Fruit fly (Drosophila melanogaster): ENCODE results near the gene robl37BC.
A peak's percentile ranks its signal among the peaks of the same experiment; 100 is the strongest.

Gene robl37BC

dm6 chr2L:18982826-18983758 is 27.6 kb upstream of the robl37BC start (continued):
- peak; percentile 17 for TF ChIP-seq phol (tag; optimal IDR thresholded peaks at IDR 0.05)
- TF ChIP-seq sens-2 (GFP tag; IDR thresholded peaks at IDR 0.05): no peak
- TF ChIP-seq Hsf (GFP tag; optimal IDR thresholded peaks at IDR 0.05): no peak
- no peak for TF ChIP-seq toy (GFP tag; IDR thresholded peaks at IDR 0.05)
- TF ChIP-seq sd (tag; optimal IDR thresholded peaks at IDR 0.05): no peak
- peak; percentile 51 for TF ChIP-seq CG11504 (tag; optimal IDR thresholded peaks at IDR 0.05)
- TF ChIP-seq cwo (GFP tag; optimal IDR thresholded peaks at IDR 0.05): no peak
- no peak for TF ChIP-seq br (optimal IDR thresholded peaks at IDR 0.05)
- TF ChIP-seq Gsc (GFP tag; IDR thresholded peaks at IDR 0.05): no peak
- no peak for TF ChIP-seq Pdp1 (GFP tag; optimal IDR thresholded peaks at IDR 0.05)
- no peak for TF ChIP-seq ro (GFP tag; IDR thresholded peaks at IDR 0.05)
- peak; percentile 55 for TF ChIP-seq Med (GFP tag)
- no peak for TF ChIP-seq CG10979 (tag; optimal IDR thresholded peaks at IDR 0.05)
- TF ChIP-seq sr (GFP tag; IDR thresholded peaks at IDR 0.05): no peak
- peak; percentile 28 for TF ChIP-seq Meics (GFP tag; optimal IDR thresholded peaks at IDR 0.05)
- TF ChIP-seq slbo (GFP tag; IDR thresholded peaks at IDR 0.05): peak; percentile 34; the same call in 1 of the 2 replicates
- TF ChIP-seq Hand (GFP tag; optimal IDR thresholded peaks at IDR 0.05): no peak
- TF ChIP-seq CG30020 (tag; optimal IDR thresholded peaks at IDR 0.05): no peak
- no peak for TF ChIP-seq dysf (GFP tag; IDR thresholded peaks at IDR 0.05)
- no peak for TF ChIP-seq CG11247 (GFP tag; IDR thresholded peaks at IDR 0.05)
- no peak for TF ChIP-seq CG4328 (GFP tag; optimal IDR thresholded peaks at IDR 0.05)
- no peak for TF ChIP-seq ham (GFP tag; IDR thresholded peaks at IDR 0.05)
- TF ChIP-seq crp (GFP tag; optimal IDR thresholded peaks at IDR 0.05): no peak
- TF ChIP-seq lola (GFP tag; optimal IDR thresholded peaks at IDR 0.05): peak in 1 of 3 experiments; percentile 3
- TF ChIP-seq ab (GFP tag; optimal IDR thresholded peaks at IDR 0.05): no peak
- no peak for TF ChIP-seq ttk (GFP tag; IDR thresholded peaks at IDR 0.05)
- TF ChIP-seq CG12219 (GFP tag; optimal IDR thresholded peaks at IDR 0.05): no peak
- TF ChIP-seq CG6272 (GFP tag; IDR thresholded peaks at IDR 0.05): no peak
- no peak for TF ChIP-seq CG18599 (GFP tag; optimal IDR thresholded peaks at IDR 0.05)
- no peak for TF ChIP-seq Sox100B (GFP tag; optimal IDR thresholded peaks at IDR 0.05)
- TF ChIP-seq crol (GFP tag; IDR thresholded peaks at IDR 0.05): no peak
- TF ChIP-seq CG7556 (GFP tag; optimal IDR thresholded peaks at IDR 0.05): peak; percentile 33
- TF ChIP-seq B-H2 (GFP tag; optimal IDR thresholded peaks at IDR 0.05): no peak
- TF ChIP-seq Lhr (GFP tag; optimal IDR thresholded peaks at IDR 0.05): no peak
- no peak for TF ChIP-seq CG10654 (GFP tag; optimal IDR thresholded peaks at IDR 0.05)
- TF ChIP-seq CG4854 (GFP tag; optimal IDR thresholded peaks at IDR 0.05): no peak
- TF ChIP-seq dati (GFP tag; IDR thresholded peaks at IDR 0.05): no peak
- TF ChIP-seq CG18262 (tag; optimal IDR thresholded peaks at IDR 0.05): peak; percentile 25
- TF ChIP-seq Dll (GFP tag; IDR thresholded peaks at IDR 0.05; ENCODE audit: partially characterized antibody): no peak
- TF ChIP-seq Taf1 (GFP tag; IDR thresholded peaks at IDR 0.05): no peak
- peak; percentile 20 for TF ChIP-seq CG7839 (tag; optimal IDR thresholded peaks at IDR 0.05)
- TF ChIP-seq D19A (tag; optimal IDR thresholded peaks at IDR 0.05): no peak
- TF ChIP-seq bsh (GFP tag; optimal IDR thresholded peaks at IDR 0.05): peak in 1 of 2 experiments; percentile 15
- TF ChIP-seq CG15696 (tag; optimal IDR thresholded peaks at IDR 0.05): no peak
- TF ChIP-seq CG8924 (tag; optimal IDR thresholded peaks at IDR 0.05): peak; percentile 1
- TF ChIP-seq CG15073 (GFP tag; optimal IDR thresholded peaks at IDR 0.05): no peak
- TF ChIP-seq so (GFP tag; IDR thresholded peaks at IDR 0.05): no peak
- TF ChIP-seq fru (optimal IDR thresholded peaks at IDR 0.05): no peak
- peak; percentile 66 for TF ChIP-seq sens (GFP tag)
- TF ChIP-seq dimm (GFP tag; IDR thresholded peaks at IDR 0.05): no peak

Data from whole organism, embryonic.